Fruit fly (Drosophila melanogaster) whole organism, embryonic: ENCODE measurements around the gene CG42302.

Source experiments
- Ada2b ChIP-seq: fragments of 200-800 bp; sonication (Bioruptor generic); IDR thresholded peaks from 2 replicates; pipeline ENCODE4 v1.3.6; 2022; ENCODE audit warnings: missing biosample characterization, missing genetic modification characterization
- Atf6 ChIP-seq: fragments of 200-800 bp; sonication (Bioruptor generic); IDR thresholded peaks from 2 replicates; pipeline ENCODE4 v1.3.6; 2022; ENCODE audit warnings: missing biosample characterization, missing genetic modification characterization
- Bgb ChIP-seq: fragments of 200-800 bp; sonication (Bioruptor generic); IDR thresholded peaks from 2 replicates; pipeline ENCODE4 v1.3.6; 2022; ENCODE audit warnings: missing biosample characterization, missing genetic modification characterization; ENCODE audit not compliant: partially characterized antibody
- CG10654 ChIP-seq: fragments of 200-800 bp; sonication (Bioruptor generic); optimal IDR thresholded peaks from 2 replicates; lab custom pipeline; 2016; ENCODE audit warnings: missing biosample characterization, missing genetic modification characterization
- CG11093 ChIP-seq: fragments of 200-800 bp; sonication (Bioruptor generic); IDR thresholded peaks from 3 replicates; pipeline ENCODE4 v1.3.6; 2022; ENCODE audit warnings: missing biosample characterization, missing genetic modification characterization
- CG11723 ChIP-seq: fragments of 200-800 bp; sonication (Bioruptor generic); optimal IDR thresholded peaks from 2 replicates; lab custom pipeline; 2017; ENCODE audit warnings: missing biosample characterization, mild to moderate bottlenecking, missing genetic modification characterization
- CG12391 ChIP-seq: fragments of 200-800 bp; sonication (Bioruptor generic); optimal IDR thresholded peaks from 3 replicates; lab custom pipeline; 2018; ENCODE audit warnings: missing biosample characterization, mild to moderate bottlenecking, missing genetic modification characterization, moderate library complexity
- CG13296 ChIP-seq: fragments of 200-800 bp; sonication (Bioruptor generic); optimal IDR thresholded peaks from 3 replicates; lab custom pipeline; 2018; ENCODE audit warnings: missing biosample characterization, mild to moderate bottlenecking, missing genetic modification characterization
- CG15479 ChIP-seq: fragments of 200-800 bp; sonication (Bioruptor generic); optimal IDR thresholded peaks from 3 replicates; lab custom pipeline; 2019; ENCODE audit warnings: missing biosample characterization, mild to moderate bottlenecking, missing genetic modification characterization, moderate library complexity
- CG1647 ChIP-seq: fragments of 200-800 bp; sonication (Bioruptor generic); optimal IDR thresholded peaks from 3 replicates; lab custom pipeline; 2016; ENCODE audit warnings: missing biosample characterization, missing genetic modification characterization
- CG17829 ChIP-seq: fragments of 200-800 bp; optimal IDR thresholded peaks from 2 replicates; lab custom pipeline; 2019; ENCODE audit warnings: missing biosample characterization, mild to moderate bottlenecking, missing genetic modification characterization, moderate library complexity
- CG2116 ChIP-seq: fragments of 200-800 bp; sonication (Bioruptor generic); optimal IDR thresholded peaks from 3 replicates; lab custom pipeline; 2018; ENCODE audit warnings: missing biosample characterization, mild to moderate bottlenecking, missing genetic modification characterization
- CG2120 ChIP-seq: fragments of 200-800 bp; sonication (Bioruptor generic); optimal IDR thresholded peaks from 3 replicates; lab custom pipeline; 2016; ENCODE audit warnings: missing biosample characterization, missing genetic modification characterization
- CG31388 ChIP-seq: fragments of 200-800 bp; sonication (Bioruptor generic); optimal IDR thresholded peaks from 2 replicates; lab custom pipeline; 2016; ENCODE audit warnings: missing biosample characterization, missing genetic modification characterization
- CG34376 ChIP-seq: fragments of 200-800 bp; sonication (Bioruptor generic); optimal IDR thresholded peaks from 2 replicates; lab custom pipeline; 2018; ENCODE audit warnings: missing biosample characterization, mild to moderate bottlenecking, missing genetic modification characterization
- CG4424 ChIP-seq: fragments of 200-800 bp; sonication (Bioruptor generic); optimal IDR thresholded peaks from 3 replicates; lab custom pipeline; 2016; ENCODE audit warnings: missing biosample characterization, missing genetic modification characterization
- CG4730 ChIP-seq: fragments of 200-800 bp; sonication (Bioruptor generic); IDR thresholded peaks from 2 replicates; pipeline ENCODE4 v1.3.6; 2022; ENCODE audit warnings: missing biosample characterization, missing genetic modification characterization
- CG6272 ChIP-seq: fragments of 200-800 bp; sonication (Bioruptor generic); IDR thresholded peaks from 2 replicates; pipeline ENCODE4 v1.3.6; 2022; ENCODE audit warnings: missing biosample characterization, missing genetic modification characterization
- CG6791 ChIP-seq: fragments of 200-800 bp; sonication (Bioruptor generic); IDR thresholded peaks from 3 replicates; pipeline ENCODE4 v1.3.6; 2022; ENCODE audit warnings: missing biosample characterization, missing genetic modification characterization; ENCODE audit not compliant: partially characterized antibody
- CG7786 ChIP-seq: fragments of 200-800 bp; sonication (Bioruptor generic); optimal IDR thresholded peaks from 2 replicates; lab custom pipeline; 2016; ENCODE audit warnings: missing biosample characterization, missing genetic modification characterization
- CkIIα-i1 ChIP-seq: fragments of 200-800 bp; sonication (Bioruptor generic); IDR thresholded peaks from 2 replicates; pipeline ENCODE4 v1.3.6; 2022; ENCODE audit warnings: missing biosample characterization, missing genetic modification characterization
- Dbx ChIP-seq: fragments of 200-800 bp; sonication (Bioruptor generic); IDR thresholded peaks from 3 replicates; pipeline ENCODE4 v1.3.6; 2022; ENCODE audit warnings: missing biosample characterization, missing genetic modification characterization
- Dll ChIP-seq: fragments of 200-800 bp; sonication (Bioruptor generic); IDR thresholded peaks from 4 replicates; pipeline ENCODE4 v1.3.6; 2022; ENCODE audit warnings: missing biosample characterization, missing genetic modification characterization; ENCODE audit not compliant: partially characterized antibody
- E2f1 ChIP-seq: fragments of 200-800 bp; sonication (Bioruptor generic); IDR thresholded peaks from 2 replicates; pipeline ENCODE4 v1.3.6; 2022; ENCODE audit warnings: missing biosample characterization, missing genetic modification characterization
- GATAe ChIP-seq: fragments of 200-800 bp; sonication (Bioruptor generic); conservative IDR thresholded peaks from 2 replicates; pipeline ENCODE4 v1.3.6; 2022; ENCODE audit warnings: missing biosample characterization, missing genetic modification characterization
- HHEX ChIP-seq: fragments of 200-800 bp; sonication (Bioruptor generic); optimal IDR thresholded peaks from 3 replicates; lab custom pipeline; 2017; ENCODE audit warnings: missing biosample characterization, mild to moderate bottlenecking, missing genetic modification characterization, missing genetic modification reagents
- HLH4C ChIP-seq: fragments of 200-800 bp; sonication (Bioruptor generic); IDR thresholded peaks from 3 replicates; pipeline ENCODE4 v1.3.6; 2022; ENCODE audit warnings: missing biosample characterization, missing genetic modification characterization; ENCODE audit not compliant: partially characterized antibody
- Mes4 ChIP-seq: fragments of 200-800 bp; sonication (Bioruptor generic); optimal IDR thresholded peaks from 2 replicates; lab custom pipeline; 2016; ENCODE audit warnings: missing biosample characterization, missing genetic modification characterization
- NC2β ChIP-seq: fragments of 200-800 bp; sonication (Bioruptor generic); optimal IDR thresholded peaks from 2 replicates; lab custom pipeline; 2016; ENCODE audit warnings: missing biosample characterization, missing genetic modification characterization
- Oli ChIP-seq: fragments of 200-800 bp; sonication (Bioruptor generic); optimal IDR thresholded peaks from 2 replicates; lab custom pipeline; 2018; ENCODE audit warnings: missing biosample characterization, mild to moderate bottlenecking, missing genetic modification characterization, moderate library complexity
- Scr ChIP-seq: fragments of 200-800 bp; sonication (Bioruptor generic); IDR thresholded peaks from 2 replicates; pipeline ENCODE4 v1.3.6; 2022; ENCODE audit warnings: missing biosample characterization, missing genetic modification characterization; ENCODE audit not compliant: partially characterized antibody
- TFAM ChIP-seq: fragments of 200-800 bp; sonication (Bioruptor generic); optimal IDR thresholded peaks from 2 replicates; lab custom pipeline; 2017; ENCODE audit warnings: missing biosample characterization, missing genetic modification characterization, inconsistent platforms
- Vsx1 ChIP-seq: fragments of 200-800 bp; sonication (Bioruptor generic); optimal IDR thresholded peaks from 2 replicates; lab custom pipeline; 2017; ENCODE audit warnings: missing biosample characterization, mild to moderate bottlenecking, missing genetic modification characterization, missing genetic modification reagents
- Xbp1 ChIP-seq: fragments of 200-800 bp; sonication (Bioruptor generic); optimal IDR thresholded peaks from 3 replicates; lab custom pipeline; 2016; ENCODE audit warnings: missing biosample characterization, mild to moderate bottlenecking, missing genetic modification characterization
- YL-1 ChIP-seq: fragments of 200-800 bp; sonication (Bioruptor generic); optimal IDR thresholded peaks from 3 replicates; lab custom pipeline; 2017; ENCODE audit warnings: missing biosample characterization, mild to moderate bottlenecking, missing genetic modification characterization
- ash1 ChIP-seq: fragments of 200-800 bp; sonication (Bioruptor generic); optimal IDR thresholded peaks from 2 replicates; lab custom pipeline; 2018; ENCODE audit warnings: missing biosample characterization, mild to moderate bottlenecking, missing genetic modification characterization
- az2 ChIP-seq: fragments of 200-800 bp; sonication (Bioruptor generic); optimal IDR thresholded peaks from 3 replicates; lab custom pipeline; 2016; ENCODE audit warnings: missing biosample characterization, missing genetic modification characterization
- chn ChIP-seq: fragments of 200-800 bp; sonication (Bioruptor generic); optimal IDR thresholded peaks from 2 replicates; lab custom pipeline; 2016; ENCODE audit warnings: missing biosample characterization, missing genetic modification characterization
- crc ChIP-seq: fragments of 200-800 bp; sonication (Bioruptor generic); optimal IDR thresholded peaks from 2 replicates; lab custom pipeline; 2016; ENCODE audit warnings: missing biosample characterization, missing genetic modification characterization
- dimm ChIP-seq: fragments of 200-800 bp; sonication (Bioruptor generic); IDR thresholded peaks from 2 replicates; pipeline ENCODE4 v1.3.6; 2022; ENCODE audit warnings: missing biosample characterization, missing genetic modification characterization
- gt ChIP-seq: fragments of 200-800 bp; sonication (Bioruptor generic); IDR thresholded peaks from 2 replicates; pipeline ENCODE4 v1.3.6; 2022; ENCODE audit warnings: missing biosample characterization, missing genetic modification characterization
- kah ChIP-seq: fragments of 200-800 bp; sonication (Bioruptor generic); optimal IDR thresholded peaks from 2 replicates; lab custom pipeline; 2018; ENCODE audit warnings: missing biosample characterization, mild to moderate bottlenecking, missing genetic modification characterization
- knrl ChIP-seq: fragments of 200-800 bp; sonication (Bioruptor generic); IDR thresholded peaks from 3 replicates; pipeline ENCODE4 v1.3.6; 2022; ENCODE audit warnings: missing biosample characterization, missing genetic modification characterization; ENCODE audit not compliant: partially characterized antibody
- lab ChIP-seq: fragments of 200-800 bp; sonication (Bioruptor generic); optimal IDR thresholded peaks from 3 replicates; lab custom pipeline; 2017; ENCODE audit warnings: missing biosample characterization, missing genetic modification characterization, mild to moderate bottlenecking, moderate library complexity, missing genetic modification reagents
- nmo ChIP-seq: fragments of 200-800 bp; sonication (Bioruptor generic); optimal IDR thresholded peaks from 2 replicates; lab custom pipeline; 2018; ENCODE audit warnings: missing biosample characterization, mild to moderate bottlenecking, missing genetic modification characterization, moderate library complexity
- psq ChIP-seq: fragments of 200-800 bp; sonication (Bioruptor generic); optimal IDR thresholded peaks from 2 replicates; lab custom pipeline; 2017; ENCODE audit warnings: missing biosample characterization, missing genetic modification characterization
- ranshi ChIP-seq: fragments of 200-800 bp; sonication (Bioruptor generic); IDR thresholded peaks from 2 replicates; pipeline ENCODE4 v1.3.6; 2022; ENCODE audit warnings: missing biosample characterization, missing genetic modification characterization
- rib ChIP-seq: fragments of 200-800 bp; sonication (Bioruptor generic); IDR thresholded peaks from 2 replicates; pipeline ENCODE4 v1.3.6; 2022; ENCODE audit warnings: missing biosample characterization, missing genetic modification characterization
- slbo ChIP-seq: fragments of 200-800 bp; sonication (Bioruptor generic); IDR thresholded peaks from 2 replicates; pipeline ENCODE4 v1.3.6; 2022; ENCODE audit warnings: missing biosample characterization, missing genetic modification characterization
- sr ChIP-seq: fragments of 200-800 bp; sonication (Bioruptor generic); IDR thresholded peaks from 3 replicates; pipeline ENCODE4 v1.3.6; 2022; ENCODE audit warnings: missing biosample characterization, missing genetic modification characterization
- vnd ChIP-seq: fragments of 200-800 bp; sonication (Bioruptor generic); IDR thresholded peaks from 3 replicates; pipeline ENCODE4 v1.3.6; 2022; ENCODE audit warnings: missing biosample characterization, missing genetic modification characterization; ENCODE audit not compliant: partially characterized antibody

The CG42302 gene

dm6 chrX:18774818-18775343, 49.4 kb upstream of the CG42302 start, which contains the start of gene CG6891 (continued):
- TF ChIP-seq lab (GFP tag; lab: Kevin White, UChicago), result no peak
- no peak for TF ChIP-seq rib
- no peak for TF ChIP-seq CG15479 (GFP tag; lab: Kevin White, UChicago)
- no peak for TF ChIP-seq kah (GFP tag; lab: Kevin White, UChicago)
- no peak for TF ChIP-seq Ada2b (GFP tag; lab: Robert Waterston, UW)
- no peak for TF ChIP-seq dimm (GFP tag; lab: Robert Waterston, UW)
- no peak for TF ChIP-seq E2f1 (GFP tag; lab: Robert Waterston, UW)
- TF ChIP-seq GATAe (GFP tag; lab: Robert Waterston, UW), result no peak
- no peak for TF ChIP-seq CG4730
- no peak for TF ChIP-seq TFAM (GFP tag; lab: Kevin White, UChicago)
- peak; percentile 38 for TF ChIP-seq Oli (tag; lab: Kevin White, UChicago)
- peak; percentile 49 for TF ChIP-seq nmo (GFP tag; lab: Kevin White, UChicago)
- no peak for TF ChIP-seq CG31388
- TF ChIP-seq slbo (GFP tag; lab: Robert Waterston, UW), result peak; percentile 14; the same call in 1 of the 2 replicates
- peak; percentile 19 for TF ChIP-seq CG12391 (tag; lab: Kevin White, UChicago)
- no peak for TF ChIP-seq CG11723 (GFP tag; lab: Kevin White, UChicago)
- no peak for TF ChIP-seq psq (GFP tag; lab: Kevin White, UChicago)
- TF ChIP-seq CG17829 (tag; lab: Kevin White, UChicago), result peak; percentile 41
- TF ChIP-seq CkIIα-i1 (GFP tag; lab: Robert Waterston, UW), result no peak
- TF ChIP-seq az2 (GFP tag; lab: Kevin White, UChicago), result peak; percentile 40
- TF ChIP-seq chn, result peak; percentile 11
- no peak for TF ChIP-seq CG7786
- peak; percentile 64 for TF ChIP-seq Xbp1 (GFP tag; lab: Kevin White, UChicago)
- TF ChIP-seq CG10654 (GFP tag; lab: Kevin White, UChicago), result no peak
- no peak for TF ChIP-seq CG6272
- TF ChIP-seq CG6791 (GFP tag; lab: Robert Waterston, UW), result no peak
- TF ChIP-seq CG1647 (GFP tag; lab: Kevin White, UChicago), result no peak
- TF ChIP-seq Atf6 (GFP tag; lab: Robert Waterston, UW), result no peak
- TF ChIP-seq Bgb (GFP tag; lab: Robert Waterston, UW), result no peak
- peak; percentile 30 for TF ChIP-seq YL-1 (GFP tag; lab: Kevin White, UChicago)
- TF ChIP-seq CG4424 (GFP tag; lab: Kevin White, UChicago), result peak; percentile 16
- no peak for TF ChIP-seq gt (GFP tag; lab: Robert Waterston, UW)
- peak; percentile 17 for TF ChIP-seq CG2120
- no peak for TF ChIP-seq crc (GFP tag; lab: Kevin White, UChicago)
- TF ChIP-seq HLH4C (GFP tag; lab: Robert Waterston, UW), result no peak
- TF ChIP-seq Mes4 (GFP tag; lab: Kevin White, UChicago), result peak; percentile 1
- no peak for TF ChIP-seq Dll (GFP tag; lab: Robert Waterston, UW)
- TF ChIP-seq ranshi, result 0 out of 2 replicates have a peak, but pooled peaks have one; percentile 19
- no peak for TF ChIP-seq ash1 (GFP tag; lab: Kevin White, UChicago)
- TF ChIP-seq CG11093 (GFP tag; lab: Robert Waterston, UW), result no peak
- no peak for TF ChIP-seq Vsx1 (GFP tag; lab: Kevin White, UChicago)
- no peak; the same call in 2 of the 3 replicates for TF ChIP-seq knrl (GFP tag; lab: Robert Waterston, UW)
- no peak for TF ChIP-seq vnd (GFP tag; lab: Robert Waterston, UW)
- peak; percentile 17 for TF ChIP-seq NC2β (GFP tag; lab: Kevin White, UChicago)
- no peak for TF ChIP-seq HHEX (GFP tag; lab: Kevin White, UChicago)
- no peak for TF ChIP-seq Scr (GFP tag; lab: Robert Waterston, UW)
- no peak for TF ChIP-seq sr (GFP tag; lab: Robert Waterston, UW)
- no peak for TF ChIP-seq CG34376
- no peak for TF ChIP-seq Dbx (GFP tag; lab: Robert Waterston, UW)
- TF ChIP-seq CG13296 (GFP tag; lab: Kevin White, UChicago), result no peak
- peak; percentile 1 for TF ChIP-seq CG2116 (GFP tag; lab: Kevin White, UChicago)
